Worm (Caenorhabditis elegans) whole organism, early embryonic: ENCODE measurements around the gene Y116F11B.17.

Experiments used
- B0310.2 ChIP-seq: sonication (generic microtip); optimal IDR thresholded peaks from 2 replicates; lab custom pipeline; 2016; ENCODE audit warnings: mild to moderate bottlenecking, missing genetic modification characterization, missing compliant biosample characterization
- F13C5.2 ChIP-seq: sonication (generic microtip); optimal IDR thresholded peaks from 2 replicates; lab custom pipeline; 2017; ENCODE audit warnings: mild to moderate bottlenecking, missing genetic modification characterization, inconsistent platforms, missing compliant biosample characterization
- aly-1 ChIP-seq: sonication (generic microtip); optimal IDR thresholded peaks from 2 replicates; lab custom pipeline; 2016; ENCODE audit warnings: missing genetic modification characterization, missing compliant biosample characterization
- ama-1 ChIP-seq: fragments of 150-350 bp; optimal IDR thresholded peaks from 2 replicates; lab custom pipeline; 2014
- ceh-13 ChIP-seq: fragments of 200-800 bp; sonication (Bioruptor generic); optimal IDR thresholded peaks from 2 replicates; lab custom pipeline; 2018; ENCODE audit warnings: mild to moderate bottlenecking, missing genetic modification characterization, missing compliant biosample characterization
- ceh-36 ChIP-seq: sonication (generic microtip); optimal IDR thresholded peaks from 2 replicates; lab custom pipeline; 2016; ENCODE audit warnings: missing genetic modification characterization, inconsistent platforms, missing compliant biosample characterization
- ets-7 ChIP-seq: sonication (generic microtip); optimal IDR thresholded peaks from 2 replicates; lab custom pipeline; 2016; ENCODE audit warnings: missing genotype, missing genetic modification characterization, missing compliant biosample characterization
- flt-1 ChIP-seq: fragments of 200-800 bp; sonication (Bioruptor generic); IDR thresholded peaks from 2 replicates; pipeline ENCODE4 v1.3.6; 2022; ENCODE audit warnings: missing genetic modification characterization, missing compliant biosample characterization
- hmbx-1 ChIP-seq: sonication (generic microtip); optimal IDR thresholded peaks from 2 replicates; lab custom pipeline; 2016; ENCODE audit warnings: mild to moderate bottlenecking, missing genetic modification characterization, missing compliant biosample characterization
- hmg-4 ChIP-seq: fragments of 200-800 bp; sonication (Bioruptor generic); optimal IDR thresholded peaks from 2 replicates; lab custom pipeline; 2018; ENCODE audit warnings: mild to moderate bottlenecking, missing genetic modification characterization, missing compliant biosample characterization
- hnd-1 ChIP-seq: sonication (generic microtip); optimal IDR thresholded peaks from 2 replicates; lab custom pipeline; 2016; ENCODE audit warnings: missing genetic modification characterization, missing compliant biosample characterization
- pes-1 ChIP-seq: fragments of 200-800 bp; sonication (Bioruptor generic); IDR thresholded peaks from 2 replicates; pipeline ENCODE4 v1.3.6; 2022; ENCODE audit warnings: missing genetic modification reagents, missing genetic modification characterization, missing compliant biosample characterization
- scrt-1 ChIP-seq: fragments of 200-800 bp; sonication (Bioruptor generic); IDR thresholded peaks from 2 replicates; pipeline ENCODE4 v1.3.6; 2022; ENCODE audit warnings: missing genetic modification characterization, missing compliant biosample characterization
- sea-1 ChIP-seq: fragments of 200-800 bp; sonication (Bioruptor generic); conservative IDR thresholded peaks from 2 replicates; pipeline ENCODE4 v1.3.6; 2022; ENCODE audit warnings: missing genetic modification characterization, missing compliant biosample characterization
- tbx-11 ChIP-seq: fragments of 200-800 bp; sonication (Bioruptor generic); IDR thresholded peaks from 2 replicates; pipeline ENCODE4 v1.3.6; 2022; ENCODE audit warnings: missing genetic modification characterization, missing compliant biosample characterization
- tbx-37 ChIP-seq: fragments of 200-800 bp; sonication (Bioruptor generic); conservative IDR thresholded peaks from 2 replicates; pipeline ENCODE4 v1.3.6; 2022; ENCODE audit warnings: missing genetic modification reagents, missing genetic modification characterization, missing compliant biosample characterization
- tra-4 ChIP-seq: sonication (generic microtip); optimal IDR thresholded peaks from 2 replicates; lab custom pipeline; 2017; ENCODE audit warnings: missing genetic modification characterization, missing compliant biosample characterization

Gene Y116F11B.17

DNA sequence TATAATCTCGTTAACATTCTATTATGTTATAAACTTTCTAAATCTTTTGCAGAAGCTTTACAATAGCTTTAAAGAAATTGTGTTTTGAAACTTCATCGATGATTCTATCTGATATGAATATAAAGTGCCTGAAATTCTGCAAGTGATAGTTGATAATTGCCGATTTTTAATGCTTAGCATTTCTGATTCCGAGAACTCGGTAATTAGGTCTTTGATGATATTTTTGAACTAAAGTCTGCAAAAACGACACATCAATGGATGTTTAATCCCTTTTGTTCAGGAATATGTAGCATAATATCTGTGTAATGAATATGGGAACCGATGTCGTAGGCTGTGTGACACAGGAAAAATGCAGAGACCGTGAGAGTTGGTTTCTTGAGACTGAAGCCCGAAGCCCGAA lies 19.2 kb downstream of the Y116F11B.17 start:
- TF ChIP-seq F13C5.2 (tag; lab: Kevin White, UChicago) (no peak), hnd-1 (tag; lab: Kevin White, UChicago) (no peak), ceh-13 (GFP tag; lab: Kevin White, UChicago) (no peak), hmg-4 (GFP tag; lab: Kevin White, UChicago) (no peak), ama-1 (lab: Kevin White, UChicago) (no peak), hmbx-1 (no peak), scrt-1 (GFP tag; lab: Robert Waterston, UW) (no peak), tbx-11 (no peak)

DNA sequence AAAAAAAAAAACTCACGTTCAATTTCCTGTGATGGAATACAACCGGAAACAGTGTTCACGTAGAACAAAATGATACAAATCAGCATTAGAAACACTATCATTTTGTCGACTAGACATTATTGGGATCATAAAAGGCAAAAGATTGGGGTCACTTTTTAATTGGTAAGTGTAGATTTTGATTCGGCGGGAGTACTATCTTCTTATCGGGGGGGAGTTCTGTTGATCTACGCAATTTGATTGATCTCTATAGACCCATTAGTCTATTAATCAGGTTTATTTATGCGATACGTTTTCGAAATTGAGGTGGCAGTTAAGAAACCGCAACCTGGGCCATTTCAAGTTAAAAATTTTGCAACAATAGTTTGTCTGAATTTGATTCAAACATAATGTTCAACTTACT lies 21.0 kb downstream of the Y116F11B.17 start, which contains the start of gene Y116F11B.2:
TSS of gene Y116F11B.2 (minus strand) at position 101 of the 400 bp plus-strand sequence.
- TF ChIP-seq pes-1 (GFP tag; lab: Robert Waterston, UW) = no peak
- TF ChIP-seq hmg-4 (GFP tag; lab: Kevin White, UChicago) = no peak
- no peak for TF ChIP-seq F13C5.2 (tag; lab: Kevin White, UChicago)

DNA sequence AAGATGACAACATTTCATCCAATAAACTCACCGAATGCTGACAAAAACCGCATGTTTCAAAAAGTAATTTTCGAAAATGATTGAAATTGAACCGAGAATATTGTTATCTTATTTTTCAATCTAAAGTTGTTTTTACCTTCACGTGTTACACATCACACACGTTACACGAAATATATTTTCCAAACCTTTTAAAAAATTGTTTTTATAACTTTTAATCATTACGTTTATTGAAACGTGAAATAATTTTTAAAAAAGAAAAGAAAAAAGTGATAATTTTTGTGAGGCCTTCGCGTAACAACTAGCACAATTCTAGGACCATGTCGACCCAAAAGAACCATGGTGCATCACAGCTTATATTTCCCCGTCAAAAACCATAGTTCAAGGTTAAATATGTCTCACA lies 27.1 kb downstream of the Y116F11B.17 start, which contains the start of gene M162.7:
TSS of gene M162.7 (minus strand) at position 101 of the 400 bp plus-strand sequence.
- TF ChIP-seq ceh-36 (tag; lab: Kevin White, UChicago) (no peak), tra-4 (tag; lab: Kevin White, UChicago) (no peak), sea-1 (GFP tag; lab: Robert Waterston, UW) (no peak)

DNA sequence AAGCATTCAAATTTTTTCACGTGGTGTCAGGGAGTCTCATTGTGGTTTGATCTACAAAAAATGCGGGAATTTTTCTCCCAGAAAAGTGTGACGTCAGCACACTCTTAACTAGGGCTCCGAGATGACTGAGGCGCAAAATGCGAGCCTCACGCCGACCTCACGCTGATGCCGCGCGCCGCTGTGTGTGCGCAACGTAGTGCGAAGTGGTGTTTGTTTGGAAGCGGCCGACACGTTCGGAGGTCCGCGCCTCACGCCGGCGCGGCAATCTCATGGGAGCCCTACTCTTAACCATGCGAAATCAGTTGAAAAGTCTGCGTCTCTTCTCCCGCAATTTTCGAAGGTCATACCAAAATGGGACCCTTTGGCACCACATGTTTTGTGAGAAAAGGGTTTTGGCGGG lies 31.7 kb downstream of the Y116F11B.17 start:
- no peak for TF ChIP-seq flt-1 (GFP tag; lab: Robert Waterston, UW)
- no peak for TF ChIP-seq pes-1 (GFP tag; lab: Robert Waterston, UW)
- no peak for TF ChIP-seq ceh-13 (GFP tag; lab: Kevin White, UChicago)
- TF ChIP-seq B0310.2 (tag; lab: Kevin White, UChicago) = no peak
- TF ChIP-seq hnd-1 (tag; lab: Kevin White, UChicago) = no peak
- TF ChIP-seq sea-1 (GFP tag; lab: Robert Waterston, UW) = no peak
- TF ChIP-seq ceh-36 (tag; lab: Kevin White, UChicago) = no peak
- TF ChIP-seq tbx-37 = no peak
- TF ChIP-seq ets-7 (tag; lab: Kevin White, UChicago) = no peak
- no peak for TF ChIP-seq tra-4 (tag; lab: Kevin White, UChicago)
- no peak for TF ChIP-seq ama-1 (lab: Kevin White, UChicago)

DNA sequence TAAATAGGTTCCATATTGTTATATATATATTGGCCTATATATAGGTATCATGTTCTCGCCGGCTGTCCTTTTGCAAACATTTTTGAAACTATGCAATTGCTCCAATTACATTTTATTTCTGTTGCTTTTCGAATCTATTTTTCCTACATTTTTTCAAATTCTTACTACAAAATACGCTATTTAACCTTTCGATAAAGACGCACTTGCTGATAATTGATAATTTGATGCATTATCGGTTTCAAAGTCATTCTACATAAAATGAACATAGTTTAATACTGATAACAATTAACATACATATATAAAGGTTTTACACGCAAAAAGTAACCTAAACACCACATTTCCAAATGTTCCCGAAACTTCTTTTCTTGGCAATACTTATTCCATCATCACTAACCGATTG lies 33.6 kb downstream of the Y116F11B.17 start, which contains the start of gene clec-258:
TSS of gene clec-258 (plus strand) at position 81 of the 400 bp plus-strand sequence.
- no peak for TF ChIP-seq tbx-37
- no peak for TF ChIP-seq ama-1 (lab: Kevin White, UChicago)
- TF ChIP-seq tbx-11 = no peak
- no peak for TF ChIP-seq ceh-13 (GFP tag; lab: Kevin White, UChicago)
- TF ChIP-seq ets-7 (tag; lab: Kevin White, UChicago) = no peak
- TF ChIP-seq tra-4 (tag; lab: Kevin White, UChicago) = no peak
- no peak for TF ChIP-seq F13C5.2 (tag; lab: Kevin White, UChicago)
- TF ChIP-seq aly-1 (tag; lab: Kevin White, UChicago) = no peak
- no peak for TF ChIP-seq scrt-1 (GFP tag; lab: Robert Waterston, UW)
- no peak for TF ChIP-seq ceh-36 (tag; lab: Kevin White, UChicago)
- TF ChIP-seq B0310.2 (tag; lab: Kevin White, UChicago) = no peak
- no peak for TF ChIP-seq flt-1 (GFP tag; lab: Robert Waterston, UW)
- TF ChIP-seq hmbx-1 = no peak

DNA sequence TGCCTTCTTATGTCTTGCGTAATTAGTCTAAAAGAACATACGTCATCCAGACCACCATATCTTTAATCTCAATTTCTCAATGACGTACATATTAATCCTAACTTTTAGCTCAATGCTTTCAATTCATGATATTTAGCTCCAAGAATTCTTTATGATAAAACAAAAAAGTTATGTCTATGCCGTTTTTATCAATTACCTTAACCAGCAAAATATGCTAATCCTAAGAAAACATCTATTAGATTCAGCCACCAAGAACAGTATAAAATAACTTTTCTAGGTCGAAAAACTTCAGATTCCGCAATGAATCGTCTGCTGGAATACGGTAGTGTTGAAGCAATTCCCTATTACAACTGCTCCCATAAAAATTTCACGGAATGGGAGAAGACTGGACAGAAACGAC lies 38.2 kb downstream of the Y116F11B.17 start, which contains the start of gene srt-45:
TSS of gene srt-45 (plus strand) at position 301 of the 400 bp plus-strand sequence.
- no peak for TF ChIP-seq hmbx-1
- no peak for TF ChIP-seq flt-1 (GFP tag; lab: Robert Waterston, UW)
- TF ChIP-seq sea-1 (GFP tag; lab: Robert Waterston, UW) = no peak

DNA sequence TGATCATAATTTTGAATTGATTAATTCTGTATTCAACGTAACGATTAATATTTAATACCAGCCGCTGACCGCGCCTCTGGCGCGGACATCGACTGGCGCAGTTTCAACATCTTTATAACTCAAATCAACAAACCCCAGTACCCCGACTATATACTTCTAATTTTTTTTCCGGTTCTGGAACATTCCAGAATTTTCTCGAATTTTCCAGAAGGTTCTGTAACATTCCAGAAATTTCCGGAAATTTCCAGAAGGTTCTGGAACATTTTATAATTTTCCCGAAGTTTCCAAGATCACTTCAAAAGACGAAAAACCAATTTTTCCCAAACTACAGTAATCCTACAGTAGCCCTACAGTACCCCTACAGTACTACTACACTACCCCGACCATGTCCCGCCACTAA lies 42.8 kb downstream of the Y116F11B.17 start:
- no peak for TF ChIP-seq sea-1 (GFP tag; lab: Robert Waterston, UW)
- no peak for TF ChIP-seq F13C5.2 (tag; lab: Kevin White, UChicago)
- no peak for TF ChIP-seq ceh-13 (GFP tag; lab: Kevin White, UChicago)
- no peak for TF ChIP-seq pes-1 (GFP tag; lab: Robert Waterston, UW)
- no peak for TF ChIP-seq scrt-1 (GFP tag; lab: Robert Waterston, UW)
- no peak for TF ChIP-seq ama-1 (lab: Kevin White, UChicago)
- TF ChIP-seq flt-1 (GFP tag; lab: Robert Waterston, UW) = no peak
- no peak for TF ChIP-seq tra-4 (tag; lab: Kevin White, UChicago)
- no peak for TF ChIP-seq ceh-36 (tag; lab: Kevin White, UChicago)
- no peak for TF ChIP-seq hnd-1 (tag; lab: Kevin White, UChicago)
- no peak for TF ChIP-seq B0310.2 (tag; lab: Kevin White, UChicago)

DNA sequence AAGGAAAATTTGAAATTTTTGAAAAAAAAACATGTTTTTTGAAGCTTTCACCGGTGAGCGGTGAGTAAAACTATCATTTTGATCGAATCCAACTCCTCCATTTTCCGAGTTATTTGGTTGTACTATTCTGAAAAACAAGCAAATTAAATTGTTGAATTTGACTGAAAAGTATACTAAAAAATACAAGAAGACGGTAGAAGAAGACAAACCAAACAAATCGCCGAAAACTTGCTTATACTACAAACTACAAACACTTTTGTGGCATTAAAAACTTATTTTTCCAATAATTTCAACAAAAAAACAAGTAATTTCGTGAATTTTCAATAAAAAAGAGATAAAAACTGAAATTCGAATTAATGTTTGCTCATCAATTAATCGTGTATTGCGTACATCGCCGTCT lies 43.4 kb downstream of the Y116F11B.17 start, which contains the start of gene fbxa-194:
TSS of gene fbxa-194 (minus strand) at position 101 of the 400 bp plus-strand sequence.
- TF ChIP-seq tbx-37 = no peak
- no peak for TF ChIP-seq hnd-1 (tag; lab: Kevin White, UChicago)
- no peak for TF ChIP-seq hmbx-1

DNA sequence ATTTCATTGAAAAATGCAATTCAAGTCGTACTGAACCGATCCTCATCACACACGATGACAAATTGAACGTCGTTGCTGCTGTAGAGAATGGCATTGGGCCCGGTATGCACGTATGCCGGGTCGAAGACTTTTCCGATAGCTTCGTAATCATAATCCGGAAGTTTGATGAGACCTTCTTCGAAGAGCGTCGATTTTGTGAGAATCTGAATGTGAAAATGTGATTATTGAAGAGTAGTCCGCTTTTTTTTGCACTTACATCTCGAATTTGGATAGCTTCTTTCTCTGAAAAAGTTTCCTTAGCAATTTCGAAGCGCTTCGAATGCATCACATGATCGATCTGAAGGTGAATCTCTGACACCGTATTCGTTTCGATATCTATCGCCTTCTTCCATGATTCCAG lies 44.8 kb downstream of the Y116F11B.17 start, which contains the start of gene fbxa-118:
TSS of gene fbxa-118 (minus strand) at position 101 of the 400 bp plus-strand sequence.
- no peak for TF ChIP-seq ama-1 (lab: Kevin White, UChicago)
- no peak for TF ChIP-seq ets-7 (tag; lab: Kevin White, UChicago)
- TF ChIP-seq B0310.2 (tag; lab: Kevin White, UChicago) = no peak
- TF ChIP-seq tra-4 (tag; lab: Kevin White, UChicago) = no peak
- TF ChIP-seq pes-1 (GFP tag; lab: Robert Waterston, UW) = no peak
- TF ChIP-seq ceh-13 (GFP tag; lab: Kevin White, UChicago) = no peak
- no peak for TF ChIP-seq aly-1 (tag; lab: Kevin White, UChicago)
- TF ChIP-seq flt-1 (GFP tag; lab: Robert Waterston, UW) = no peak
- TF ChIP-seq hnd-1 (tag; lab: Kevin White, UChicago) = no peak
- no peak for TF ChIP-seq ceh-36 (tag; lab: Kevin White, UChicago)
